Fruit fly (Drosophila melanogaster): ENCODE data around the gene Teh1.

The Teh1 gene

DNA sequence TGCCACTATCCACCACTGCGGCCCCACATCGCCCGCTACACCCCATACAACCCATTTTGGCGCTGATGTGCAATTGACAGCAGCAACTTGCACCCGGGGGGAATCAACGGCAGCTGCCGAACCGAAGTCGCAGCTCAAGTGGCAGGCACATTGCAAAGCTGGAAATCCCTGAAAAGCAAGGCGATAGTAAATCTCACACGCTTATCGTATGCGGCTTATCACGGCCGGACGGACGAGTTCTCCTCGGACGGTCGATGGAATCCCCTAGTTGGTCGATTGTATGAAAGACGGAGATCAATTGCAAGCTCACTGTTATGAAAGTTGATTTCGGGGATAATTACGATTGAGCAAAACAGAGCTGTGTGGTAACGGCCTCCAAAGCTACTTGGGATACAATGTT is 14.9 kb upstream of the Teh1 start:
- no peak for TF ChIP-seq h (optimal IDR thresholded peaks at IDR 0.05)
- no peak for TF ChIP-seq ttk (optimal IDR thresholded peaks at IDR 0.05)
- TF ChIP-seq insv (optimal IDR thresholded peaks at IDR 0.05): no peak
- no peak for TF ChIP-seq Myc (optimal IDR thresholded peaks at IDR 0.05)
- no peak for TF ChIP-seq psq (optimal IDR thresholded peaks at IDR 0.05)
- no peak for TF ChIP-seq Sin3A (optimal IDR thresholded peaks at IDR 0.05)

DNA sequence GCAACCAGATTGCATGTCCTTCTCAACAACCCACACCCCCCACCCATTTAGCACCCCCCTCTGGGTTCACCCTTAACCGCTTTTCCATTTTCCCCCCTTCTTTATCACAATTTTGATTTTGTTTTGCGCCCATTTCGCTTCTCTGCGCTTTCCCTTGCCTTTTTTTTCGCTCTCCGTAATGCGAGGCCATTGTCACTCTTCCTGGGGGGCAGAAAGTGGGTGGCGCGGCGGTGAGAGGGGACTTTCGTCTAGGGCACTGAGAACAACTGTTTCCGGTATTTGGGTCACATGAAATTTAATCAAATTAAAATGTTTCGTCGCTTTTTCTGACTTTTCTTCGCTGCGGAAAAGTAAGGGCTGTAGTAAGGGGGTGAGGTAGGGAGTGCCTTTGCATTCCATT is 14.1 kb upstream of the Teh1 start:
- no peak for TF ChIP-seq h (optimal IDR thresholded peaks at IDR 0.05)
- TF ChIP-seq Sin3A (optimal IDR thresholded peaks at IDR 0.05): no peak
- TF ChIP-seq ttk (optimal IDR thresholded peaks at IDR 0.05): no peak
- no peak for TF ChIP-seq Myc (optimal IDR thresholded peaks at IDR 0.05)
- no peak for TF ChIP-seq psq (optimal IDR thresholded peaks at IDR 0.05)
- no peak for TF ChIP-seq insv (optimal IDR thresholded peaks at IDR 0.05)

DNA sequence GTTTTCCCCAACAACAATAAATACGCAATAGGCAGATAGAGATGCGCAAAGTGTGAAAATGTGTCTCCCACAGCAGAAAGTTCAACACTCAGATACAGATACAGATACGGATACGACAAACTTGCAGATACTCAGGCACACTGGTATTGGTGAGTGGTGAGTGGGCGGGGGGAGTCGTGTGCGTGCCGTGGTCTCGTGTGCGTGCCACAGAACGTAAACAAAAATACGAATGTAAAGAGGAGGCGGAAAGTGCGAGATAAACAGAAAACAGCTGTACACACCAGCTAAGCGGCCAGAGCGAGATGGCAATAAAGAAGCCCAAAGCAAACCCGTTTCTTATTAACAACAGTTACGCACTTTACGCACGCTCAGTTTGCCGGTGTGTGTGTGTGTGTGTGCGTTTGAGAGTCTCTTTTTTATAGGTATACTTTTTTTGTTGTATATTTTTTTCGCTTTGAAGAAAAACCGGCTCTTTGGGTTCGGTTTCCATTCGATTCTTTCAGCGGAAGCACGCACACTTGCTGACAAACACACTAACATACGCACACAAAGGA is 13.5 kb upstream of the Teh1 start:
- TF ChIP-seq insv (optimal IDR thresholded peaks at IDR 0.05) (no peak), Myc (optimal IDR thresholded peaks at IDR 0.05) (no peak), ttk (optimal IDR thresholded peaks at IDR 0.05) (no peak), h (optimal IDR thresholded peaks at IDR 0.05) (no peak), Sin3A (optimal IDR thresholded peaks at IDR 0.05) (no peak), psq (optimal IDR thresholded peaks at IDR 0.05) (no peak)

DNA sequence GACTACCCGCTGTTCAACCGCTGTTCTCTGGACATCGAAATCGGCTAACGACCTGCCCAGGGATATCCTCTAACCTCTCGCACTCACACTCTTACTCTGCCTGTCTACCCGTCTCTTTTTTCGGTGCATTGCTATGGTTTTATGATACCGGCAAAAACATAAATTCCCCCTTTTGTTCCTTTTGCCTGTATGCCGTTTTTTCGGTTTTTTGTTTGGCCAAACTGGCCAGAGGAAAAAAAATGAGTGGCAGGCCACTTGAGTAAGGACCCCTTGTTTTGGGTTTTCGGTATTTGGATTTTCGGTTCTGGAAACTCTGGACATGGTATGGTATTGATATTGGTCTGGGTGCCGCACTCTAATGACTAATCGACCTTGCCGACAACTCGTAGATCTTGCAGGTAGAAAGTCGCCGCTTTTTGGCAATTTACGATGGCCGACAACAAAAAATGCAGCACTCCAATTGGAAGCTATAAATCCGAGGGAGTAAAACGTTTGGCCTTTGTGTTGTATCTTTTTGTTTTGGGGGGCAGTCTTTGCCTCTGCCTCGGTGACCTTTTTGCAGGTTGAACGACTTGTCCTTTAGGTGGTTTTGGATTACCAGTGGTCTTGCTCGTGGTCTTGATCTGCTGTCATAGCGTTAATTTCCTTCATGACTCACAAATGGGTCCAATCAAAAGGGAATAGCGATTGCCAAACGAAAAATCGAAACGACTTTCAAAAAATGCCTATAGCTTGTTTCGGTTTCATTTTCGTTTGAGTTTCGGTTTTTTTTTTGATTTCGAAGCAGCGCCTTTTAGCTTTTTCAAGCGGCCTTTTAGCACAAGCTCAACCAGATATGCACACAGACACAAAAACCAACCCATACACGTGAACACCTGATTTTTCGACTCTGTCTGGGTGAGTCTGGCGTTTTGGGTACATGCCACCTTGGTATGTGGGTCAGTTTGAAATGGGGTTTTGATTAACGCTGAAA is 12.2 kb upstream of the Teh1 start:
- no peak for TF ChIP-seq psq (optimal IDR thresholded peaks at IDR 0.05)
- TF ChIP-seq Sin3A (optimal IDR thresholded peaks at IDR 0.05): no peak
- no peak for TF ChIP-seq Myc (optimal IDR thresholded peaks at IDR 0.05)
- no peak for TF ChIP-seq ttk (optimal IDR thresholded peaks at IDR 0.05)
- no peak for TF ChIP-seq insv (optimal IDR thresholded peaks at IDR 0.05)

DNA sequence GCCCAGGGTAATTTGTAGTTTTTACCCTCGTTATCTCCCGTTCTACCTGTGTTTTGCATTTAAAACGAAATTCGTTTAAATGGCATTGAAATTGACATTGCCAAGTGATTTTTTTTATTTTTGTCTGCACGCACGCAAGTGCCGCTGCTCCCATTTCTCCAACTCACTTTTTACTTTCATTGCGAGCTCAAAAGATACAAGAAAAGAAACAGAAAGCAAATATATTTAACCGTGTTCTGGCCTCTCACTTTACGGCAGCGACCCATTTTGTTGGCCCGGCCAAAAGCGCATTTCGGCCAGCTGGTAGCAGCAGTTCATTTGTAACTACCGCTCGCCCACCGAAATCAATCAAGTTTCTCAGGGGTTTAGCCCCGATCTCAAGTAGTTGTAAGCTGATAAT is 11.4 kb upstream of the Teh1 start:
- no peak for TF ChIP-seq insv (optimal IDR thresholded peaks at IDR 0.05)
- no peak for TF ChIP-seq psq (optimal IDR thresholded peaks at IDR 0.05)
- no peak for TF ChIP-seq Myc (optimal IDR thresholded peaks at IDR 0.05)
- no peak for TF ChIP-seq ttk (optimal IDR thresholded peaks at IDR 0.05)
- no peak for TF ChIP-seq Sin3A (optimal IDR thresholded peaks at IDR 0.05)
- TF ChIP-seq h (optimal IDR thresholded peaks at IDR 0.05): no peak

DNA sequence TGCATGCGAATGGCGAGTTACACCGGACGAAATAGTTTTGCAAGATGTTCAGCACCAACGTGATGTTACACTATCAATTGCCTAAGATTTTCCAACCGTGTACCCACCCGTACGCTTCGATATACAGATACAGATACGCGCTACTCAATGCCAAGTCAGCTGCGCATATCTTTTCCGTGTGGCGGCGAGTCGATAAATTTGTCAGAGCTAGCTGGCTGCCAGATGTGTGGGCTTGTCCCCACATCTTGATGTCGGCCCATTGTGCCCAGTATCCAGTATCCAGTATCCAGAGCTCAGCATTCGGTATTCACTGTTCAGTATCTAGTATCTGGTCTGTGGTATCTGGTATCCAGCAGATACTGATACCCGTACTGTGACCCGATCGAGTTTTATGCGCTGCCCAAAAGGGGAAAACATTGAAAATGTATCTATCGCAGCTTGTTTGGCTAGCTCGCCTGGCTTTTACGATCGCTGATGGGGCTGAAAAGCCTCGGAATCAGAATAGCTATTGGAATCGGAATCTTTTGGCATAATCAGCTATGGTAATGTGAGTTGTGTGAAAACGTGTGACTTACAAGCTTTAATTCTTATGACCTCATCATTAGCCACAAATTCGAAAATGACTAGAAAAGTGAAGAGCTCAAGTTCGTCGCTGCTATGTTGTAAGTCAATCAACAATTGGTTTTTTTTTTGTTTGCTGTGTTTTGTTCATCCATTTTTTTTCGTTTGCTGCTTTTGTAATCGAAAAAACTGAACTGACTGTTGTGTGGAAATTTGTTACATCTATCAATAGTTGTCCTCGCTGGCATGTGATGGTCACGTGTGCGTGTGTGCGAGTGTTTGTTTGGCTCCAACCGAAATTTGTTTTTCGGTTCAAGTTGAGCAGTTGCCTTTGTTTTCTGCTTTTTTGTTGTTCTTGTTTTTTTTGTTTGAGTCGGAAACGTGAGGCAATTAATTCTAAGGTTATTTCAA is 10.4 kb upstream of the Teh1 start:
- TF ChIP-seq h (optimal IDR thresholded peaks at IDR 0.05): no peak
- no peak for TF ChIP-seq Sin3A (optimal IDR thresholded peaks at IDR 0.05)
- no peak for TF ChIP-seq Myc (optimal IDR thresholded peaks at IDR 0.05)

DNA sequence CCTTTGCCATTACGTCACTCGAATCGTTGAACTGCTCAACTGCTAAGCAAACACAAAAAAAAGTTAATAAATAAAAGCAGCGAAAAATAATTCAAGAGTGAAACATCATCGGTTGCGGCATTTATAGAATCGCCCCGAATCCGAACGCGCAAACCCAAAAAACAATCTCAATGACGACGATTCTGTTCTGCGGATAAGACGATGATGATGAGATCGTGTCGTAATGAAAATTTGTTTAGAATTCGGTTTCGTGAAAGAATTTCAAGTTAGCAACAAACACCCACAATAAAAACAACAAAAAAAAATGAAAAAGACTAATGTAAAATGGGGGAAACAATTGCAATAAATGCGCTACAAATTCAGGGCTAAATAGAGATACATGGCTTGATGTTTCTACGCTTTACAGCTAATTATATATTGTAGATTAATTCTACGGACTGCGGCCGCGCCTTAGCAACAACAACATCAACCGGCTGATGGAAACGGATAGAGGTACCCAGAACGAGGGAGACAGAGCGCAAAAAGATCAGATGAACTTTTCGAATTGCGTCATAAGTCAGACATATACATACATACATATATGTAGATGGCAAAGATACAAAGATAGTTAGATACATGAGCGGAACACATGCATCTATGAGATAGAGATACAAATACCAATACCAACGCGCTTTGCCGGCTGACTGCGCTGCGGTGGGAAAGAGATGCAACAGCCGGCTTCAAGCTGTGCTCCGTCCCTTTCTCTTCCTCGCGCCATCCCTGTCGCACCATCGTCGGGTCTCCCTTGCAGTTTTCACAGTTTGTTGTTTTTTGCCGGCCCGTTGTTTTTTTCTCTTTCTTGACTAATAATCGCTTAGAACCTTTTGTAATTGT is 9.5 kb upstream of the Teh1 start:
- TF ChIP-seq h (optimal IDR thresholded peaks at IDR 0.05) (no peak), ttk (optimal IDR thresholded peaks at IDR 0.05) (no peak), psq (optimal IDR thresholded peaks at IDR 0.05) (no peak), Myc (optimal IDR thresholded peaks at IDR 0.05) (no peak), insv (optimal IDR thresholded peaks at IDR 0.05) (no peak), Sin3A (optimal IDR thresholded peaks at IDR 0.05) (no peak)

DNA sequence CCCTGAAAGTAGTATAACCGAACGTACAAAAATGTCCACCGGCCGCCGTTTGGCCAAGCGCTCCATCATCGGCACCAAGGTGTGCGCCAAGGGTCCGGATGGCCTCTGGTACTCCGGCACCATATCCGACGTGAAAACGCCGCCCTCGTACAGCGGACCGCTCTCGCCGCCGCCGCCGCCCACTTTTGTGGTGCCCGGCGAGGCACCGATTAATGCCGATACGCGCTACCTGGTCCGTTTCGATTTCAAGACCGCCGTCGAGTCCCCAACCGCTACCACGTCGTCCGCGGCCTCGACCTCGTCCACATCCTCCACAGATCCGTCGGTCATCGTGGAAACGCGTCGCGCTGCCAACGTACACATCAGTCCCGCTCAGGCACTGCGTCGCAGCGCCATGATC is 7.7 kb upstream of the Teh1 start:
- TF ChIP-seq Myc (optimal IDR thresholded peaks at IDR 0.05) (no peak), h (optimal IDR thresholded peaks at IDR 0.05) (no peak), psq (optimal IDR thresholded peaks at IDR 0.05) (no peak), Sin3A (optimal IDR thresholded peaks at IDR 0.05) (no peak), insv (optimal IDR thresholded peaks at IDR 0.05) (no peak), ttk (optimal IDR thresholded peaks at IDR 0.05) (no peak)

DNA sequence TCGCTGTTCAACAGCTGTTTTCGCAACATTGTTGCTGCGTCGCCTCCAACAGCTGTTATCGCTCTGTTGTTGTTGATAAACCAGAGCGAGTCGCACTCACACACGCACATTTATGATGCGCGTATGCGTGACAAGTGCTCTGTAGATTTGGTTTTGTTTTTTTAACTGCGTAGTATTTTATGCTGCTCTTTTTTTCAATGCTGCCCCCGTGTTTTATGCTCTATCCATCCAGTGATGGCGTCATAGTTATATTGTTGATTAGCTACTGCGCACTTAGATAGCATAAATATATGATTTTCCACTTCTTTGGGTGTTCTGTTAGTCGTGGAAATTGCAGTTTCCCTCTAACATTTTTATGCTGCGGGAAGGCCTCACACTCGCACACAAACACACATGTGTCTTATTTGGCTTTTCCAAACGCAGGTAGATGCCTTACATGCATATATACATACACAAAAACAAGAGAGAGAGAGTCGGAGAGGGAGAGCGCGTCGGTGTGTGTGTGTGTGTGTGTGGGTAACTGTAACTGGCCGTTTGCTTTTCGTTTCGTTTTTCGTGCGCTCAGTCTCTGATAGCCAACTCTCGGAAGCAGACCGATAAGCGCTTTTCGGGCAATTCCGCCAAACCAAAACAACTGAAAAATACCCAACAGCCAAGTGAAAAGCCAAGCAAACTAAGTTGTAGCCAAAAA is 6.3 kb upstream of the Teh1 start, which contains the start of the genes CG46467 and Glut4EF:
CG46467 (plus strand) TSS at position 564 of the 691 bp plus-strand sequence.
Glut4EF (plus strand) TSS at position 564 of the 691 bp plus-strand sequence.
- no peak for TF ChIP-seq h (optimal IDR thresholded peaks at IDR 0.05)
- TF ChIP-seq insv (optimal IDR thresholded peaks at IDR 0.05): no peak
- TF ChIP-seq ttk (optimal IDR thresholded peaks at IDR 0.05): no peak
- TF ChIP-seq Myc (optimal IDR thresholded peaks at IDR 0.05): no peak

DNA sequence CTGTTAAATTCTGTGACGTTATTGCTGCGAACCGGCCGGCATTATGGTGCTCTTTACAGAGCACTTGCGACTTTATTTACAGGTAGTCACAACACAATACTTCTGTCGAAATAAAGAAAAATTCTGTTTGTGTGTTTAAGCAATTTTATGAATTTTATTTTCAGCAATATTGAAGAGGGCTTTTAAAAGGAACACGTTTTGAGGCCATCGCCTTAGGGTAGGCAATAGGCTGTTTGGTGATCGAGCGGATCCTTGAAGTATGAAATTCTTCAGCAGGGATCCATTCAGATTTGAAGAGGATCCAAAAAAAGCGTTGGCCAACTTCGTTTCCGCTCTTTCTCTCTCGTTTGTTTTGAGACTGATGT is 5.8 kb upstream of the Teh1 start:
- TF ChIP-seq Myc (optimal IDR thresholded peaks at IDR 0.05): no peak
- TF ChIP-seq Sin3A (optimal IDR thresholded peaks at IDR 0.05): no peak
- no peak for TF ChIP-seq psq (optimal IDR thresholded peaks at IDR 0.05)
- no peak for TF ChIP-seq ttk (optimal IDR thresholded peaks at IDR 0.05)
